Worm (Caenorhabditis elegans) whole organism, young adult: ENCODE measurements around the gene fipp-1.

Experiments used
- C06A6.2 ChIP-seq: fragments of 200-800 bp; sonication (Bioruptor generic); conservative IDR thresholded peaks from 2 replicates; pipeline ENCODE4 v1.3.6; 2022; ENCODE audit warnings: missing genetic modification characterization, missing compliant biosample characterization
- D2030.7 ChIP-seq: fragments of 200-800 bp; sonication (Bioruptor generic); IDR thresholded peaks from 2 replicates; pipeline ENCODE4 v1.3.6; 2022; ENCODE audit warnings: missing genetic modification reagents, missing genetic modification characterization, missing compliant biosample characterization
- F22D6.2 ChIP-seq: sonication (generic microtip); optimal IDR thresholded peaks from 2 replicates; lab custom pipeline; 2016; ENCODE audit warnings: mild to moderate bottlenecking, missing genetic modification characterization, missing compliant biosample characterization
- Y53F4B.3 ChIP-seq: fragments of 200-800 bp; sonication (Bioruptor generic); IDR thresholded peaks from 2 replicates; pipeline ENCODE4 v1.3.6; 2022; ENCODE audit warnings: missing genetic modification reagents, missing genetic modification characterization, missing compliant biosample characterization
- aptf-2 ChIP-seq: fragments of 200-800 bp; sonication (Bioruptor generic); conservative IDR thresholded peaks from 2 replicates; pipeline ENCODE4 v1.3.6; 2022; ENCODE audit warnings: missing genetic modification reagents, missing genetic modification characterization, missing compliant biosample characterization
- atf-7 ChIP-seq: sonication (generic microtip); optimal IDR thresholded peaks from 2 replicates; lab custom pipeline; 2017; ENCODE audit warnings: mild to moderate bottlenecking, missing genetic modification characterization, missing compliant biosample characterization
- attf-3 ChIP-seq: fragments of 200-800 bp; sonication (Bioruptor generic); conservative IDR thresholded peaks from 2 replicates; pipeline ENCODE4 v1.3.6; 2022; ENCODE audit warnings: missing genetic modification reagents, missing genetic modification characterization, missing compliant biosample characterization
- attf-5 ChIP-seq: fragments of 200-800 bp; sonication (Bioruptor generic); optimal IDR thresholded peaks from 2 replicates; lab custom pipeline; 2018; ENCODE audit warnings: mild to moderate bottlenecking, missing genetic modification characterization, missing compliant biosample characterization
- cebp-1 ChIP-seq, 2 experiments: fragments of 200-800 bp in 1 of 2; sonication (Bioruptor generic) in 1 of 2; sonication (generic microtip) in 1 of 2; IDR thresholded peaks in 1 of 2; optimal IDR thresholded peaks in 1 of 2; 2 replicates each; pipeline versions ENCODE4 v1.3.6 to Lab custom; 2017 to 2022; ENCODE audit warnings: missing compliant biosample characterization in 2 of 2, missing genetic modification characterization in 2 of 2, mild to moderate bottlenecking in 1 of 2, missing genetic modification reagents in 1 of 2, moderate library complexity in 1 of 2
- cebp-2 ChIP-seq: fragments of 200-800 bp; sonication (Bioruptor generic); IDR thresholded peaks from 2 replicates; pipeline ENCODE4 v1.3.6; 2022; ENCODE audit warnings: missing genetic modification characterization, missing compliant biosample characterization
- ceh-100 ChIP-seq: fragments of 200-800 bp; sonication (Bioruptor generic); IDR thresholded peaks from 2 replicates; pipeline ENCODE4 v1.3.6; 2022; ENCODE audit warnings: missing genetic modification reagents, missing genetic modification characterization, missing compliant biosample characterization
- ceh-79 ChIP-seq: sonication (generic microtip); optimal IDR thresholded peaks from 2 replicates; lab custom pipeline; 2017; ENCODE audit warnings: mild to moderate bottlenecking, missing genetic modification characterization, missing compliant biosample characterization
- chd-7 ChIP-seq: sonication (generic microtip); optimal IDR thresholded peaks from 2 replicates; lab custom pipeline; 2016; ENCODE audit warnings: mild to moderate bottlenecking, missing genetic modification characterization, moderate library complexity, missing compliant biosample characterization
- die-1 ChIP-seq: sonication (generic microtip); optimal IDR thresholded peaks from 2 replicates; lab custom pipeline; 2016; ENCODE audit warnings: missing genotype, mild to moderate bottlenecking, missing genetic modification characterization, missing compliant biosample characterization
- dox-1 ChIP-seq: fragments of 200-800 bp; sonication (Bioruptor generic); IDR thresholded peaks from 2 replicates; pipeline ENCODE4 v1.3.6; 2022; ENCODE audit warnings: missing genetic modification reagents, missing genetic modification characterization, missing compliant biosample characterization
- egrh-3 ChIP-seq: fragments of 200-800 bp; sonication (Bioruptor generic); IDR thresholded peaks from 2 replicates; pipeline ENCODE4 v1.3.6; 2022; ENCODE audit warnings: missing genetic modification reagents, missing genetic modification characterization, missing compliant biosample characterization
- ekl-4 ChIP-seq: fragments of 200-800 bp; sonication (Bioruptor generic); IDR thresholded peaks from 2 replicates; pipeline ENCODE4 v1.3.6; 2022; ENCODE audit warnings: missing genetic modification reagents, missing genetic modification characterization, missing compliant biosample characterization
- fkh-3 ChIP-seq: sonication (generic microtip); optimal IDR thresholded peaks from 2 replicates; lab custom pipeline; 2016; ENCODE audit warnings: mild to moderate bottlenecking, missing genetic modification characterization, missing compliant biosample characterization
- gei-17 ChIP-seq: fragments of 200-800 bp; sonication (Bioruptor generic); optimal IDR thresholded peaks from 2 replicates; lab custom pipeline; 2018; ENCODE audit warnings: mild to moderate bottlenecking, missing genetic modification characterization, missing compliant biosample characterization
- him-1 ChIP-seq: sonication (generic microtip); optimal IDR thresholded peaks from 2 replicates; lab custom pipeline; 2016; ENCODE audit warnings: missing genotype, missing genetic modification reagents, missing genetic modification characterization, missing compliant biosample characterization
- hmg-1.2 ChIP-seq: fragments of 200-800 bp; sonication (Bioruptor generic); IDR thresholded peaks from 2 replicates; pipeline ENCODE4 v1.3.6; 2022; ENCODE audit warnings: missing genetic modification reagents, missing genetic modification characterization, missing compliant biosample characterization
- hmg-20 ChIP-seq: fragments of 200-800 bp; sonication (Bioruptor generic); IDR thresholded peaks from 2 replicates; pipeline ENCODE4 v1.3.6; 2022; ENCODE audit warnings: missing genetic modification reagents, missing genetic modification characterization, missing compliant biosample characterization
- lag-1 ChIP-seq: fragments of 200-800 bp; sonication (Bioruptor generic); IDR thresholded peaks from 2 replicates; pipeline ENCODE4 v1.3.6; 2022; ENCODE audit warnings: missing genetic modification reagents, missing genetic modification characterization, missing compliant biosample characterization
- let-526 ChIP-seq: fragments of 200-800 bp; sonication (Bioruptor generic); IDR thresholded peaks from 2 replicates; pipeline ENCODE4 v1.3.6; 2022; ENCODE audit warnings: missing genetic modification reagents, missing genetic modification characterization, missing compliant biosample characterization
- lin-40 ChIP-seq: sonication (generic microtip); optimal IDR thresholded peaks from 2 replicates; lab custom pipeline; 2016; ENCODE audit warnings: missing genetic modification characterization, mild to moderate bottlenecking, missing compliant biosample characterization, missing genotype, missing genetic modification reagents
- lin-54 ChIP-seq: fragments of 200-800 bp; sonication (Bioruptor generic); optimal IDR thresholded peaks from 2 replicates; lab custom pipeline; 2018; ENCODE audit warnings: mild to moderate bottlenecking, missing genetic modification characterization, missing compliant biosample characterization
- lsl-1 ChIP-seq: fragments of 200-800 bp; sonication (Bioruptor generic); optimal IDR thresholded peaks from 2 replicates; lab custom pipeline; 2018; ENCODE audit warnings: mild to moderate bottlenecking, missing genetic modification characterization, moderate library complexity, missing compliant biosample characterization
- lsy-27 ChIP-seq: sonication (generic microtip); optimal IDR thresholded peaks from 2 replicates; lab custom pipeline; 2017; ENCODE audit warnings: missing genetic modification characterization, mild to moderate bottlenecking, missing compliant biosample characterization, antibody characterized with exemption, missing genotype, borderline replicate concordance; ENCODE audit not compliant: insufficient read depth
- madf-10 ChIP-seq: sonication (generic microtip); optimal IDR thresholded peaks from 2 replicates; lab custom pipeline; 2016; ENCODE audit warnings: mild to moderate bottlenecking, missing genetic modification characterization, missing compliant biosample characterization
- madf-6 ChIP-seq: fragments of 200-800 bp; sonication (Bioruptor generic); IDR thresholded peaks from 2 replicates; pipeline ENCODE4 v1.3.6; 2022; ENCODE audit warnings: missing genetic modification reagents, missing genetic modification characterization, missing compliant biosample characterization
- madf-8 ChIP-seq: fragments of 200-800 bp; sonication (Bioruptor generic); conservative IDR thresholded peaks from 2 replicates; pipeline ENCODE4 v1.3.6; 2022; ENCODE audit warnings: missing genetic modification reagents, missing genetic modification characterization, missing compliant biosample characterization
- nfya-1 ChIP-seq: sonication (generic microtip); optimal IDR thresholded peaks from 2 replicates; lab custom pipeline; 2017; ENCODE audit warnings: antibody characterized with exemption, missing compliant biosample characterization, missing genetic modification characterization, borderline replicate concordance; ENCODE audit not compliant: insufficient read depth
- nhr-179 ChIP-seq: sonication (generic microtip); optimal IDR thresholded peaks from 2 replicates; lab custom pipeline; 2016; ENCODE audit warnings: mild to moderate bottlenecking, missing genetic modification characterization, missing compliant biosample characterization
- nhr-90 ChIP-seq: sonication (generic microtip); optimal IDR thresholded peaks from 2 replicates; lab custom pipeline; 2016; ENCODE audit warnings: missing genotype, mild to moderate bottlenecking, missing genetic modification characterization, missing compliant biosample characterization
- pbrm-1 ChIP-seq: fragments of 200-800 bp; sonication (Bioruptor generic); IDR thresholded peaks from 2 replicates; pipeline ENCODE4 v1.3.6; 2022; ENCODE audit warnings: missing genetic modification reagents, missing genetic modification characterization, missing compliant biosample characterization
- repo-1 ChIP-seq: sonication (generic microtip); optimal IDR thresholded peaks from 2 replicates; lab custom pipeline; 2017; ENCODE audit warnings: mild to moderate bottlenecking, missing genetic modification characterization, missing compliant biosample characterization
- sdz-38 ChIP-seq: sonication (generic microtip); optimal IDR thresholded peaks from 2 replicates; lab custom pipeline; 2016; ENCODE audit warnings: missing genotype, missing genetic modification characterization, missing compliant biosample characterization
- snpc-1.1 ChIP-seq: sonication (generic microtip); optimal IDR thresholded peaks from 2 replicates; lab custom pipeline; 2017; ENCODE audit warnings: missing genetic modification characterization, mild to moderate bottlenecking, missing compliant biosample characterization, antibody characterized with exemption, moderate library complexity, missing genotype, missing genetic modification reagents; ENCODE audit not compliant: insufficient read depth
- snpc-1.3 ChIP-seq: sonication (generic microtip); optimal IDR thresholded peaks from 2 replicates; lab custom pipeline; 2017; ENCODE audit warnings: missing genetic modification characterization, mild to moderate bottlenecking, missing compliant biosample characterization, antibody characterized with exemption, moderate library complexity, missing genotype, missing genetic modification reagents; ENCODE audit not compliant: insufficient read depth
- unc-130 ChIP-seq: sonication (generic microtip); optimal IDR thresholded peaks from 2 replicates; lab custom pipeline; 2016; ENCODE audit warnings: missing genetic modification reagents, missing genetic modification characterization, missing compliant biosample characterization
- unc-62 ChIP-seq: fragments of 150-350 bp; optimal IDR thresholded peaks from 2 replicates; lab custom pipeline; 2014; ENCODE audit warnings: missing biosample characterization, missing genetic modification reagents, missing genetic modification characterization
- xnd-1 ChIP-seq: sonication (generic microtip); optimal IDR thresholded peaks from 2 replicates; lab custom pipeline; 2016; ENCODE audit warnings: missing genotype, missing genetic modification reagents, missing genetic modification characterization, missing compliant biosample characterization
- zim-3 ChIP-seq: sonication (generic microtip); optimal IDR thresholded peaks from 2 replicates; lab custom pipeline; 2017; ENCODE audit warnings: mild to moderate bottlenecking, missing genetic modification characterization, moderate library complexity, missing compliant biosample characterization
- ztf-26 ChIP-seq: sonication (generic microtip); optimal IDR thresholded peaks from 2 replicates; lab custom pipeline; 2017; ENCODE audit warnings: missing genetic modification characterization, missing compliant biosample characterization

The fipp-1 gene

ce11 chrV:4345714-4346113, 25.9 kb upstream of the fipp-1 start, which contains the start of gene figl-1 (continued):
- TF ChIP-seq cebp-1 (GFP tag; IDR thresholded peaks at IDR 0.05; lab: Robert Waterston, UW) = no peak
- TF ChIP-seq cebp-1 (tag; optimal IDR thresholded peaks at IDR 0.05; lab: Kevin White, UChicago) = no peak
- no peak for TF ChIP-seq fkh-3 (tag; lab: Kevin White, UChicago)

- TF ChIP-seq him-1 = no peak
- no peak for TF ChIP-seq C06A6.2
- TF ChIP-seq sdz-38 (tag; lab: Kevin White, UChicago) = no peak
- no peak for TF ChIP-seq aptf-2 (GFP tag; lab: Robert Waterston, UW)
- TF ChIP-seq attf-5 (GFP tag; lab: Kevin White, UChicago) = no peak
- no peak for TF ChIP-seq lsy-27 (tag; lab: Kevin White, UChicago)
- no peak for TF ChIP-seq Y53F4B.3 (GFP tag; lab: Robert Waterston, UW)
- TF ChIP-seq, all 124 proteins: peak for 0
Measured at ce11 chrV:4346325-4346724, 25.3 kb upstream of the fipp-1 start, which contains the start of gene hpo-18. Gene hpo-18 (minus strand): TSS chrV:4346425.

DNA sequence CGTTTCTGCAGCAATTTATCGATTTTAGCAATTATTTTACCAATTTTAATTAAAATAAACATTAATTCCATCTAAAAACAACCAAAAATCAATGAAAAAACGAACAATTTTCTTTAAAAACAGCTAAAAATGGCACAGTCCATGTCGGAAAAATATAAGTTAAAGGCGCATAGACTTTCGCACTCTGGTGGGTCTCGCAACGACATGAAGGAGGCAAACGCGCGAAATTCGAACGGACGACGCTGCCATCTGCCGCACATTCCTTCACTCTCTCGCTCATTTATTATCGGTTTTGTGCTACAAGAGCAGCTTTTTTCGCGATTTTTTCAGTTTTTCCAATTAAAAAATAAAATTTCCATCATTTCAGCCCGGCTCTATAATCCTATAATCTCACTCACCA, 24.8 kb upstream of the fipp-1 start, which contains the start of gene mcm-7:
TSS of gene mcm-7 (plus strand) at position 368 of the 400 bp plus-strand sequence.
- TF ChIP-seq lag-1 (no peak), unc-62 (no peak), pbrm-1 (GFP tag; lab: Robert Waterston, UW) (0 out of 2 replicates have a peak, but pooled peaks have one; percentile 47), repo-1 (tag; lab: Kevin White, UChicago) (no peak), ekl-4 (no peak), lin-40 (tag; lab: Kevin White, UChicago) (no peak), die-1 (tag; lab: Kevin White, UChicago) (no peak), atf-7 (tag; lab: Kevin White, UChicago) (no peak), snpc-1.3 (tag; lab: Kevin White, UChicago) (peak; percentile 27), xnd-1 (tag; lab: Kevin White, UChicago) (peak; percentile 62), nhr-179 (no peak), ceh-100 (GFP tag; lab: Robert Waterston, UW) (no peak), hmg-1.2 (GFP tag; lab: Robert Waterston, UW) (peak; percentile 59), nfya-1 (no peak), F22D6.2 (no peak), hmg-20 (GFP tag; lab: Robert Waterston, UW) (no peak), D2030.7 (GFP tag; lab: Robert Waterston, UW) (peak; percentile 58), nhr-90 (tag; lab: Kevin White, UChicago) (no peak), cebp-1 (GFP tag; IDR thresholded peaks at IDR 0.05; lab: Robert Waterston, UW) (no peak), cebp-1 (tag; optimal IDR thresholded peaks at IDR 0.05; lab: Kevin White, UChicago) (peak; percentile 41), egrh-3 (peak; percentile 70), gei-17 (no peak), ztf-26 (no peak), unc-130 (no peak), lin-54 (GFP tag; lab: Kevin White, UChicago) (peak; percentile 86), madf-10 (tag; lab: Kevin White, UChicago) (no peak), cebp-2 (GFP tag; lab: Robert Waterston, UW) (no peak), let-526 (no peak), zim-3 (tag; lab: Kevin White, UChicago) (no peak), snpc-1.1 (peak; percentile 30), attf-3 (GFP tag; lab: Robert Waterston, UW) (0 out of 2 replicates have a peak, but pooled peaks have one; percentile 33), chd-7 (no peak), madf-8 (GFP tag; lab: Robert Waterston, UW) (peak; percentile 76), ceh-79 (tag; lab: Kevin White, UChicago) (no peak), dox-1 (GFP tag; lab: Robert Waterston, UW) (peak; percentile 77), madf-6 (GFP tag; lab: Robert Waterston, UW) (peak; percentile 91), lsl-1 (GFP tag; lab: Kevin White, UChicago) (peak; percentile 64)
